Worm (Caenorhabditis elegans) whole organism, mixed stage, embryonic: ENCODE measurements around the gene B0244.5.

Experiments used
- M03D4.4 ChIP-seq: sonication (generic microtip); optimal IDR thresholded peaks from 2 replicates; lab custom pipeline; 2017; ENCODE audit warnings: mild to moderate bottlenecking, missing genetic modification characterization, missing compliant biosample characterization
- blmp-1 ChIP-seq: fragments of 150-350 bp; optimal IDR thresholded peaks from 2 replicates; lab custom pipeline; 2014; ENCODE audit warnings: missing biosample characterization, missing genetic modification characterization
- ceh-39 ChIP-seq: fragments of 150-350 bp; optimal IDR thresholded peaks from 2 replicates; lab custom pipeline; 2014; ENCODE audit warnings: missing biosample characterization, missing genetic modification characterization
- ceh-43 ChIP-seq: fragments of 200-800 bp; sonication (Bioruptor generic); optimal IDR thresholded peaks from 2 replicates; lab custom pipeline; 2018; ENCODE audit warnings: mild to moderate bottlenecking, missing genetic modification characterization, moderate library complexity, missing compliant biosample characterization
- ceh-83 ChIP-seq: fragments of 200-800 bp; sonication (Bioruptor generic); optimal IDR thresholded peaks from 2 replicates; lab custom pipeline; 2018; ENCODE audit warnings: mild to moderate bottlenecking, missing genetic modification characterization, missing compliant biosample characterization
- ces-1 ChIP-seq: fragments of 150-350 bp; optimal IDR thresholded peaks from 2 replicates; lab custom pipeline; 2014; ENCODE audit warnings: missing biosample characterization, missing genetic modification reagents, missing genetic modification characterization
- drap-1 ChIP-seq: fragments of 200-800 bp; sonication (Bioruptor generic); optimal IDR thresholded peaks from 3 replicates; lab custom pipeline; 2018; ENCODE audit warnings: mild to moderate bottlenecking, missing genetic modification characterization, missing compliant biosample characterization
- elt-1 ChIP-seq: sonication (generic microtip); optimal IDR thresholded peaks from 2 replicates; lab custom pipeline; 2017; ENCODE audit warnings: missing genetic modification characterization, mild to moderate bottlenecking, missing compliant biosample characterization, antibody characterized with exemption, moderate library complexity, borderline replicate concordance; ENCODE audit not compliant: insufficient read depth
- elt-3 ChIP-seq: fragments of 150-350 bp; optimal IDR thresholded peaks from 2 replicates; lab custom pipeline; 2014; ENCODE audit warnings: missing biosample characterization, missing genetic modification characterization
- flh-1 ChIP-seq: fragments of 200-800 bp; sonication (Bioruptor generic); optimal IDR thresholded peaks from 2 replicates; lab custom pipeline; 2018; ENCODE audit warnings: mild to moderate bottlenecking, missing genetic modification characterization, moderate library complexity, missing compliant biosample characterization
- ham-2 ChIP-seq: fragments of 200-800 bp; sonication (Bioruptor generic); optimal IDR thresholded peaks from 2 replicates; lab custom pipeline; 2018; ENCODE audit warnings: mild to moderate bottlenecking, missing genetic modification characterization, missing compliant biosample characterization
- hlh-1 ChIP-seq: fragments of 150-350 bp; optimal IDR thresholded peaks from 2 replicates; lab custom pipeline; 2014; ENCODE audit warnings: missing biosample characterization, missing genetic modification reagents, missing genetic modification characterization
- lin-13 ChIP-seq: fragments of 150-350 bp; optimal IDR thresholded peaks from 2 replicates; lab custom pipeline; 2014; ENCODE audit warnings: missing biosample characterization, missing genetic modification characterization
- lin-32 ChIP-seq: fragments of 200-800 bp; sonication (Bioruptor generic); optimal IDR thresholded peaks from 2 replicates; lab custom pipeline; 2018; ENCODE audit warnings: mild to moderate bottlenecking, missing genetic modification characterization, missing compliant biosample characterization
- lsy-2 ChIP-seq: fragments of 150-350 bp; optimal IDR thresholded peaks from 2 replicates; lab custom pipeline; 2014; ENCODE audit warnings: missing biosample characterization, missing genetic modification characterization
- mep-1 ChIP-seq: fragments of 150-350 bp; optimal IDR thresholded peaks from 2 replicates; lab custom pipeline; 2017; ENCODE audit warnings: missing biosample characterization, missing genetic modification reagents, missing genetic modification characterization, inconsistent platforms
- mls-2 ChIP-seq: sonication (generic microtip); optimal IDR thresholded peaks from 2 replicates; lab custom pipeline; 2016; ENCODE audit warnings: mild to moderate bottlenecking, missing genetic modification characterization, moderate library complexity, missing compliant biosample characterization
- nhr-12 ChIP-seq: fragments of 150-350 bp; optimal IDR thresholded peaks from 2 replicates; lab custom pipeline; 2014; ENCODE audit warnings: missing biosample characterization, missing genetic modification characterization
- nhr-237 ChIP-seq: fragments of 150-350 bp; optimal IDR thresholded peaks from 2 replicates; lab custom pipeline; 2014; ENCODE audit warnings: missing biosample characterization, missing genetic modification characterization
- nhr-28 ChIP-seq: fragments of 150-350 bp; optimal IDR thresholded peaks from 2 replicates; lab custom pipeline; 2014; ENCODE audit warnings: missing biosample characterization, missing genetic modification characterization
- nhr-76 ChIP-seq: sonication (generic microtip); optimal IDR thresholded peaks from 2 replicates; lab custom pipeline; 2017; ENCODE audit warnings: missing biosample characterization, missing genetic modification characterization
- pha-4 ChIP-seq: fragments of 150-350 bp; optimal IDR thresholded peaks from 2 replicates; lab custom pipeline; 2018; ENCODE audit warnings: missing biosample characterization, missing genetic modification reagents, missing genetic modification characterization
- snpc-4 ChIP-seq: fragments of 150-350 bp; optimal IDR thresholded peaks from 2 replicates; lab custom pipeline; 2014; ENCODE audit warnings: missing biosample characterization, missing genetic modification characterization
- sptf-1 ChIP-seq: sonication (generic microtip); optimal IDR thresholded peaks from 2 replicates; lab custom pipeline; 2017; ENCODE audit warnings: mild to moderate bottlenecking, missing genetic modification characterization, moderate library complexity, missing compliant biosample characterization
- tbx-8 ChIP-seq: fragments of 200-800 bp; sonication (Bioruptor generic); optimal IDR thresholded peaks from 2 replicates; lab custom pipeline; 2018; ENCODE audit warnings: mild to moderate bottlenecking, missing genetic modification characterization, moderate library complexity, missing compliant biosample characterization
- unc-120 ChIP-seq: sonication (generic microtip); optimal IDR thresholded peaks from 2 replicates; lab custom pipeline; 2017; ENCODE audit warnings: missing genetic modification characterization, missing compliant biosample characterization; ENCODE audit not compliant: poor library complexity, severe bottlenecking
- unc-39 ChIP-seq: fragments of 150-350 bp; optimal IDR thresholded peaks from 2 replicates; lab custom pipeline; 2014; ENCODE audit warnings: missing biosample characterization, missing genetic modification characterization
- unc-62 ChIP-seq: fragments of 150-350 bp; optimal IDR thresholded peaks from 2 replicates; lab custom pipeline; 2014; ENCODE audit warnings: missing biosample characterization, missing genetic modification reagents, missing genetic modification characterization
- ztf-11 ChIP-seq: fragments of 150-350 bp; optimal IDR thresholded peaks from 2 replicates; lab custom pipeline; 2014; ENCODE audit warnings: missing biosample characterization, missing genetic modification characterization

B0244.5 gene

DNA sequence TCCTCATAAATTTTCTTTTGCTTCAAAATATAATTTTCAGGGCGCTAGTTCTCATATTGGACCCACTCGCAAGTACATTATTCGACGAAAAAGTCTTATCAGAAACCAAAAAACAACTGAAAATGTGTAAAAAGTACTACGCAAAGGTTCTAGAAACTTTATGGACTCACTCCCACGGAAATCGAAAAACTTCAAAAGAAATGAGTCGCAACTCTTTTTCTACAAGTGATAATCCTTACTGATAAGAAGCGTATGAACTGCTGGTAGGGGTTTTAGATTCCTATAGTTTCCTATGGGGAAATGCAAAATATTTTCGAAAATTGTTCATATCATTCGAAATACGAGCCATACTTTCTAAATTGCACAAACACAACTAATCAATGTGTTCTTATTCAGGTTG, at the start of gene B0244.5:
TSS of gene B0244.5 (plus strand) at position 301 of the 400 bp plus-strand sequence.
- no peak for TF ChIP-seq lsy-2 (tag; lab: Kevin White, UChicago)
- TF ChIP-seq ham-2 (GFP tag; lab: Kevin White, UChicago), result no peak
- no peak for TF ChIP-seq tbx-8 (GFP tag; lab: Kevin White, UChicago)
- TF ChIP-seq snpc-4, result no peak
- no peak for TF ChIP-seq ceh-43 (GFP tag; lab: Kevin White, UChicago)
- no peak for TF ChIP-seq M03D4.4 (tag; lab: Kevin White, UChicago)
- no peak for TF ChIP-seq hlh-1 (tag; lab: Kevin White, UChicago)
- TF ChIP-seq elt-1 (tag; lab: Kevin White, UChicago), result no peak
- TF ChIP-seq unc-62 (GFP tag; lab: Kevin White, UChicago), result no peak
- no peak for TF ChIP-seq unc-120 (tag; lab: Kevin White, UChicago)
- no peak for TF ChIP-seq pha-4 (tag; lab: Kevin White, UChicago)
- no peak for TF ChIP-seq lin-13 (tag; lab: Kevin White, UChicago)
- no peak for TF ChIP-seq unc-39 (tag; lab: Kevin White, UChicago)

DNA sequence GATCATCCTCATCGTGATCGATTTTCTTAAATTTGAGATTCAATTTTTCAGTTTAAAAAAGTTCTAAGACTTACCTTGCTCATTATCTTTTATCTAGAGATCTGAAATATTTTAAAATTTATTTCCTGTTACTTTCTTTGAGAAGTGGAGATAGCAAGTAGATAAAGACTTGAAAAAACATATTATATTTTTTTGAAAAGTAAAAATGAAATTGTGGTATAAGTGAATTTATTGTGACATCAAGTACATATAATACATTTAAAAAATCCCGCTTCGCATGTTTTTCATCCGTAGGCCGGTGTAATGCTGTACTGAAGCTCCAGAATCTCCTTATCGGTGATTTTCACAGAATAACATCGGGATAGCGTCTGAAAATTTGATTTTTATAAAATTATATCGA, 47.4 kb upstream of the B0244.5 start, which contains the start of gene B0336.7:
TSS of gene B0336.7 (minus strand) at position 101 of the 400 bp plus-strand sequence.
- TF ChIP-seq hlh-1 (tag; lab: Kevin White, UChicago) (no peak), lin-32 (GFP tag; lab: Kevin White, UChicago) (no peak), flh-1 (no peak), blmp-1 (tag; lab: Kevin White, UChicago) (no peak), ztf-11 (no peak), elt-3 (tag; lab: Kevin White, UChicago) (no peak), ceh-43 (GFP tag; lab: Kevin White, UChicago) (no peak), mls-2 (tag; lab: Kevin White, UChicago) (no peak), nhr-12 (tag; lab: Kevin White, UChicago) (no peak), sptf-1 (tag; lab: Kevin White, UChicago) (no peak), elt-1 (tag; lab: Kevin White, UChicago) (no peak), ceh-83 (GFP tag; lab: Kevin White, UChicago) (no peak), snpc-4 (no peak), nhr-76 (tag; lab: Kevin White, UChicago) (no peak), unc-62 (GFP tag; lab: Kevin White, UChicago) (no peak)

DNA sequence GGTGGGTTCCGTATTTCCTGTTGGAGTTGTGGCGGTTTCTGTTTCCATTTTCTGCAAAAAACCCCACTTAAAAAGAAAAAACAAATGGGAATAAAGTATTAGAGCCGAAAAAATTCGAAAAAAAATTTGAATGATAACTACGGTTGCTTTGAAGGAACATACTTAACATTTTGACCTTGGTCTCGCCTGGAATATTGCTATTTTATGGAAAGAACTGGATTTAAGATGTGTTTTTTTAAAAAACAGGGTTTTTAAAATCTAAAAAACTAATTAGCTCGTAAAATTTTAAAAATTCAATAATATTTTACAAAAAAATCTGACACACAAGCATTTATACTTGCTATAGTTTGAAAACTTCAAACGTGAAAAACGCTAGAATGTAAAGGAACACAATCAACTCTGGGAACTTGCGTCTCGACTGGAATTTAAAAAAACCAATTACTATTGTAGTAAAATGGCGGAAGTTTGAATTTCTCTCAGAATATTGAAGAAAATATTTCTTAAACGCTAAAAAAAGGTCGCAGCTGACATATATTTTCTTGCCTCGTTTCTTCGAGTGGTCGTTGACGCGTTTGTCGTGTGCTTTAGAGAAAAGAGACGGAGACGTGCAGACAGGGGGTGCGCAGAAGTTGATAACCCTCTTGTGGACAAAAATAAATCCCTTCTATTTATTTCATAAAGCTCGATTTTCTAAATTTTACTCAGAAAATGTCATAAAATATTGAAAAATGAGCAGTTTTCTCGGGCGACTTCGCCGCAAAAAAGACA, 46.5 kb upstream of the B0244.5 start, which contains the start of the genes lgg-3 and rgs-5:
TSS of gene lgg-3 (minus strand) at position 51 of the 768 bp plus-strand sequence.
TSS of gene rgs-5 (plus strand) at position 593 of the 768 bp plus-strand sequence.
- TF ChIP-seq ces-1 (peak; percentile 34), lsy-2 (tag; lab: Kevin White, UChicago) (peak; percentile 31), hlh-1 (tag; lab: Kevin White, UChicago) (peak; percentile 34), mep-1 (tag; lab: Kevin White, UChicago) (peak; percentile 64), nhr-28 (tag; lab: Kevin White, UChicago) (no peak)
- TF ChIP-seq, all 35 proteins: peak for 4

DNA sequence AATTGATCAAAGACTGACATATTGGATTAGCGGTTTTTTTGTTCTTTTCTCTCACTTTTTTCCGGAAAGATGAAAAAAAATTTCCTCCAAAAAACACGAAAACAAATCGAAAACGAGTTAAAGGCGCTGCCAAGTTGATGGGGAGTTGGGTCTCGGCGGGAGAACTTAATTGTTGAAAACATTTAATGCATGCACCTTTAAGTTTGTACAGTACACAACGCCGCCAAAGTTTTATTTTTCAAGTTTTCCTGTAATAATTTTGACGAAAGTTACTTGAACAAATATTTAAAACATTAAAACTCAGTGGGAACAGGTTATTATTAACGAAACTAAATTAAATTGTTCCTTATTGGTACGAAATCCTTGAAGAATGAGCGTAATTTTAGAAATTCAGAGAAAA, 43.2 kb upstream of the B0244.5 start:
- TF ChIP-seq flh-1, result no peak
- TF ChIP-seq mep-1 (tag; lab: Kevin White, UChicago), result no peak
- TF ChIP-seq sptf-1 (tag; lab: Kevin White, UChicago), result no peak
- no peak for TF ChIP-seq lin-32 (GFP tag; lab: Kevin White, UChicago)
- no peak for TF ChIP-seq lsy-2 (tag; lab: Kevin White, UChicago)
- no peak for TF ChIP-seq snpc-4
- TF ChIP-seq nhr-237 (tag; lab: Kevin White, UChicago), result no peak
- no peak for TF ChIP-seq ceh-39 (tag; lab: Kevin White, UChicago)
- no peak for TF ChIP-seq drap-1 (GFP tag; lab: Kevin White, UChicago)
- no peak for TF ChIP-seq hlh-1 (tag; lab: Kevin White, UChicago)
- TF ChIP-seq lin-13 (tag; lab: Kevin White, UChicago), result no peak
